Fruit fly (Drosophila melanogaster): ENCODE data around the gene CG18178.

CG18178 gene

DNA sequence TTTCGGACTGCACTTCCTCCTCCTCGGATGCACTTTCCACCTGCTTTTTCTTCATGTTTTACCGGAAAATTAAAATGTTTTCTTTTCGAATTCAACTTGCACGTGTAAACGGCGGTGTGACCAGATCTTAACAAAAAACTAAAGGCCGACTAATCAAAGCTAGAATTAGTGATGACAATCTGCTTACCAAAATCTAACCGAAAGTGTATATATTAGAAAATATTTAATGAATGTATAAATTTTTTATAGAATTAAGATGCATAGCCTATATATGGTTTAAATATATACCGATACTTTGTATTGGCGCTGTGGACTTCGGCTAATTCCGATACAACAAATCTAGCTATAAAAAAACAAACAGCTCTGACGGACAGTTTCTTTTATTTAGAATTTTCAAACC, at the start of gene CG18178, which contains the start of gene CG14174 (continued):
- TF ChIP-seq E2f1 (GFP tag; IDR thresholded peaks at IDR 0.05) (peak; percentile 59; the same call in 1 of the 2 replicates), Oli (tag; optimal IDR thresholded peaks at IDR 0.05) (peak; percentile 68), CG17359 (tag; optimal IDR thresholded peaks at IDR 0.05) (peak; percentile 53), Hr78 (GFP tag; optimal IDR thresholded peaks at IDR 0.05) (no peak), Hr39 (optimal IDR thresholded peaks at IDR 0.05) (no peak), CG10431 (GFP tag; optimal IDR thresholded peaks at IDR 0.05) (peak; percentile 42), CG4282 (GFP tag; optimal IDR thresholded peaks at IDR 0.05) (no peak), CG9609 (GFP tag; optimal IDR thresholded peaks at IDR 0.05) (no peak), bbx (GFP tag; IDR thresholded peaks at IDR 0.05; ENCODE audit: partially characterized antibody) (no peak), zf30C (GFP tag; optimal IDR thresholded peaks at IDR 0.05) (no peak), ttk (GFP tag; IDR thresholded peaks at IDR 0.05) (peak; percentile 49; the same call in 1 of the 2 replicates), Dad (GFP tag; optimal IDR thresholded peaks at IDR 0.05) (no peak), CG7372 (GFP tag; IDR thresholded peaks at IDR 0.05) (peak; percentile 66), Pdp1 (GFP tag; optimal IDR thresholded peaks at IDR 0.05) (no peak), sqz (GFP tag; optimal IDR thresholded peaks at IDR 0.05) (no peak), ro (GFP tag; IDR thresholded peaks at IDR 0.05) (no peak), Sry-β (GFP tag; optimal IDR thresholded peaks at IDR 0.05) (peak; percentile 96), cad (GFP tag; optimal IDR thresholded peaks at IDR 0.05) (no peak), MBD-R2 (GFP tag; IDR thresholded peaks at IDR 0.05) (peak; percentile 88), CG18476 (GFP tag; optimal IDR thresholded peaks at IDR 0.05) (peak; percentile 38), GATAe (GFP tag; conservative IDR thresholded peaks at IDR 0.05) (0 out of 2 replicates have a peak, but pooled peaks have one; percentile 22), dati (GFP tag; IDR thresholded peaks at IDR 0.05) (no peak), da (GFP tag; optimal IDR thresholded peaks at IDR 0.05) (no peak), br (optimal IDR thresholded peaks at IDR 0.05) (no peak), tx (GFP tag; optimal IDR thresholded peaks at IDR 0.05) (no peak), CG12071 (GFP tag; optimal IDR thresholded peaks at IDR 0.05) (no peak), grau (tag; optimal IDR thresholded peaks at IDR 0.05) (peak; percentile 83), Rx (GFP tag; IDR thresholded peaks at IDR 0.05) (no peak), CG9727 (GFP tag; optimal IDR thresholded peaks at IDR 0.05) (peak; percentile 56), CG9437 (GFP tag; optimal IDR thresholded peaks at IDR 0.05) (peak; percentile 48), HmgD (GFP tag; optimal IDR thresholded peaks at IDR 0.05) (no peak), CG1233 (GFP tag; optimal IDR thresholded peaks at IDR 0.05) (peak; percentile 20), CG2129 (GFP tag; IDR thresholded peaks at IDR 0.05; ENCODE audit: partially characterized antibody) (0 out of 2 replicates have a peak, but pooled peaks have one; percentile 22), gcm2 (GFP tag; optimal IDR thresholded peaks at IDR 0.05) (no peak), en (GFP tag; optimal IDR thresholded peaks at IDR 0.05) (no peak), Opbp (GFP tag; IDR thresholded peaks at IDR 0.05; ENCODE audit: partially characterized antibody) (no peak), croc (GFP tag; conservative IDR thresholded peaks at IDR 0.05) (peak; percentile 59; the same call in 2 of the 3 replicates), Tbp (GFP tag; optimal IDR thresholded peaks at IDR 0.05) (no peak), CG15479 (GFP tag; optimal IDR thresholded peaks at IDR 0.05) (no peak), eyg (GFP tag; optimal IDR thresholded peaks at IDR 0.05) (no peak), ind (GFP tag; optimal IDR thresholded peaks at IDR 0.05) (peak; percentile 80), chm (GFP tag; IDR thresholded peaks at IDR 0.05) (no peak), gce (GFP tag; IDR thresholded peaks at IDR 0.05) (no peak), lilli (GFP tag; optimal IDR thresholded peaks at IDR 0.05) (peak; percentile 60), fd96Cb (tag; optimal IDR thresholded peaks at IDR 0.05) (peak; percentile 63), HLH54F (GFP tag; optimal IDR thresholded peaks at IDR 0.05) (no peak), knrl (GFP tag; IDR thresholded peaks at IDR 0.05; ENCODE audit: partially characterized antibody) (0 out of 3 replicates have a peak, but pooled peaks have one; percentile 26), CG9817 (tag; optimal IDR thresholded peaks at IDR 0.05) (peak; percentile 70), CG12299 (tag; optimal IDR thresholded peaks at IDR 0.05) (no peak), Max (GFP tag; optimal IDR thresholded peaks at IDR 0.05) (peak; percentile 90), CG3995 (GFP tag; optimal IDR thresholded peaks at IDR 0.05) (peak; percentile 2), Hey (tag; optimal IDR thresholded peaks at IDR 0.05) (no peak)

Measured in whole organism, embryonic.